Worm (Caenorhabditis elegans): ENCODE results near the gene F09E5.3.

Gene F09E5.3

ce11 chrII:5389831-5390323 is 16.1 kb downstream of the F09E5.3 start, which contains the start of gene ndx-6 (continued):
- TF ChIP-seq ceh-18 (tag; optimal IDR thresholded peaks at IDR 0.05) (peak; percentile 60), K02D7.2 (tag; optimal IDR thresholded peaks at IDR 0.05) (no peak), sox-4 (tag; optimal IDR thresholded peaks at IDR 0.05) (no peak), dmd-4 (tag; optimal IDR thresholded peaks at IDR 0.05; ENCODE audit: borderline replicate concordance) (no peak), fkh-10 (GFP tag; optimal IDR thresholded peaks at IDR 0.05) (no peak), fkh-6 (tag; optimal IDR thresholded peaks at IDR 0.05) (peak; percentile 44), pax-1 (tag; optimal IDR thresholded peaks at IDR 0.05) (no peak), hlh-6 (tag; optimal IDR thresholded peaks at IDR 0.05) (no peak), T23F11.4 (GFP tag; optimal IDR thresholded peaks at IDR 0.05) (no peak), ceh-24 (tag; optimal IDR thresholded peaks at IDR 0.05) (no peak), unc-55 (GFP tag; optimal IDR thresholded peaks at IDR 0.05) (no peak), dve-1 (tag; optimal IDR thresholded peaks at IDR 0.05) (peak; percentile 40), hlh-30 (tag; optimal IDR thresholded peaks at IDR 0.05; ENCODE audit: insufficient read depth) (no peak), ama-1 (optimal IDR thresholded peaks at IDR 0.05) (no peak), madf-2 (tag; optimal IDR thresholded peaks at IDR 0.05) (no peak), pha-2 (tag; optimal IDR thresholded peaks at IDR 0.05) (no peak), ceh-6 (GFP tag; optimal IDR thresholded peaks at IDR 0.05) (no peak), ceh-19 (GFP tag; optimal IDR thresholded peaks at IDR 0.05) (peak; percentile 53), unc-42 (tag; optimal IDR thresholded peaks at IDR 0.05) (peak; percentile 44), tbx-2 (tag; optimal IDR thresholded peaks at IDR 0.05) (peak; percentile 71), hlh-8 (tag; optimal IDR thresholded peaks at IDR 0.05) (peak; percentile 10), npax-4 (tag; optimal IDR thresholded peaks at IDR 0.05) (no peak), rnt-1 (tag; optimal IDR thresholded peaks at IDR 0.05) (peak; percentile 43), C08G9.2 (tag; optimal IDR thresholded peaks at IDR 0.05) (peak; percentile 14), mec-3 (tag; optimal IDR thresholded peaks at IDR 0.05; ENCODE audit: borderline replicate concordance) (no peak), ttx-3 (tag; optimal IDR thresholded peaks at IDR 0.05) (peak; percentile 19), tbx-7 (tag; optimal IDR thresholded peaks at IDR 0.05) (no peak)

ce11 chrII:5391447-5391846 is 17.6 kb downstream of the F09E5.3 start:
- TF ChIP-seq elt-2 (tag; optimal IDR thresholded peaks at IDR 0.05) (peak; percentile 2), C38D4.7 (GFP tag; optimal IDR thresholded peaks at IDR 0.05) (no peak)

- TF ChIP-seq elt-2 (tag; optimal IDR thresholded peaks at IDR 0.05) (no peak), ceh-22 (tag; optimal IDR thresholded peaks at IDR 0.05) (no peak), madf-2 (tag; optimal IDR thresholded peaks at IDR 0.05) (no peak), dmd-4 (tag; optimal IDR thresholded peaks at IDR 0.05; ENCODE audit: borderline replicate concordance) (no peak), hlh-8 (tag; optimal IDR thresholded peaks at IDR 0.05) (no peak), nhr-11 (tag; optimal IDR thresholded peaks at IDR 0.05) (no peak), lin-11 (tag; optimal IDR thresholded peaks at IDR 0.05) (no peak), fax-1 (tag; optimal IDR thresholded peaks at IDR 0.05) (no peak), fkh-6 (tag; optimal IDR thresholded peaks at IDR 0.05) (no peak), unc-3 (GFP tag; conservative IDR thresholded peaks at IDR 0.05) (no peak), unc-3 (tag; optimal IDR thresholded peaks at IDR 0.05) (no peak), hlh-15 (tag; optimal IDR thresholded peaks at IDR 0.05) (no peak), K02D7.2 (tag; optimal IDR thresholded peaks at IDR 0.05) (no peak), unc-55 (GFP tag; optimal IDR thresholded peaks at IDR 0.05) (no peak), pax-1 (tag; optimal IDR thresholded peaks at IDR 0.05) (no peak)
Measured at ce11 chrII:5393090-5393489, 19.3 kb downstream of the F09E5.3 start, which contains the start of gene brap-2. Gene brap-2 (minus strand): TSS chrII:5393190.

ce11 chrII:5395594-5395993 is 21.8 kb downstream of the F09E5.3 start, which contains the start of gene pink-1:
Gene pink-1 (minus strand): TSS chrII:5395694.
- no peak for TF ChIP-seq pat-9 (tag; optimal IDR thresholded peaks at IDR 0.05)
- TF ChIP-seq unc-55 (GFP tag; optimal IDR thresholded peaks at IDR 0.05), result no peak
- no peak for TF ChIP-seq dmd-4 (tag; optimal IDR thresholded peaks at IDR 0.05; ENCODE audit: borderline replicate concordance)
- no peak for TF ChIP-seq ceh-6 (GFP tag; optimal IDR thresholded peaks at IDR 0.05)
- no peak for TF ChIP-seq pha-2 (tag; optimal IDR thresholded peaks at IDR 0.05)
- no peak for TF ChIP-seq gmeb-2 (tag; optimal IDR thresholded peaks at IDR 0.05)
- no peak for TF ChIP-seq ttx-3 (tag; optimal IDR thresholded peaks at IDR 0.05)
- TF ChIP-seq tbx-7 (tag; optimal IDR thresholded peaks at IDR 0.05), result no peak
- TF ChIP-seq eyg-1 (tag; optimal IDR thresholded peaks at IDR 0.05), result no peak
- no peak for TF ChIP-seq K02D7.2 (tag; optimal IDR thresholded peaks at IDR 0.05)
- no peak for TF ChIP-seq nfya-1 (tag; optimal IDR thresholded peaks at IDR 0.05)

Data from whole organism, late embryonic.